Worm (Caenorhabditis elegans) whole organism, late embryonic: ENCODE data around the gene F53B3.5.

ENCODE experiments used
- C38D4.7 ChIP-seq: fragments of 200-800 bp; sonication (Bioruptor generic); optimal IDR thresholded peaks from 2 replicates; lab custom pipeline; 2018; ENCODE audit warnings: mild to moderate bottlenecking, missing genetic modification characterization, moderate library complexity, missing compliant biosample characterization
- F13H6.1 ChIP-seq: sonication (generic microtip); optimal IDR thresholded peaks from 2 replicates; lab custom pipeline; 2016; ENCODE audit warnings: missing genetic modification characterization, missing compliant biosample characterization
- T23F11.4 ChIP-seq: fragments of 200-800 bp; sonication (Bioruptor generic); optimal IDR thresholded peaks from 2 replicates; lab custom pipeline; 2018; ENCODE audit warnings: mild to moderate bottlenecking, missing genetic modification characterization, missing compliant biosample characterization
- ama-1 ChIP-seq: fragments of 150-350 bp; optimal IDR thresholded peaks from 2 replicates; lab custom pipeline; 2014
- ceh-18 ChIP-seq: sonication (generic microtip); optimal IDR thresholded peaks from 2 replicates; lab custom pipeline; 2016; ENCODE audit warnings: missing genetic modification characterization, missing compliant biosample characterization
- ceh-19 ChIP-seq: fragments of 200-800 bp; sonication (Bioruptor generic); optimal IDR thresholded peaks from 2 replicates; lab custom pipeline; 2018; ENCODE audit warnings: mild to moderate bottlenecking, missing genetic modification characterization, missing compliant biosample characterization
- ceh-2 ChIP-seq: sonication (generic microtip); optimal IDR thresholded peaks from 2 replicates; lab custom pipeline; 2016; ENCODE audit warnings: missing genotype, missing genetic modification characterization, missing compliant biosample characterization
- ceh-30 ChIP-seq: fragments of 150-350 bp; optimal IDR thresholded peaks from 2 replicates; lab custom pipeline; 2014; ENCODE audit warnings: missing biosample characterization, missing genetic modification characterization
- ceh-45 ChIP-seq: fragments of 200-800 bp; sonication (Bioruptor generic); IDR thresholded peaks from 2 replicates; pipeline ENCODE4 v1.3.6; 2022; ENCODE audit warnings: missing genetic modification reagents, missing genetic modification characterization, missing compliant biosample characterization
- ceh-48 ChIP-seq: sonication (generic microtip); optimal IDR thresholded peaks from 2 replicates; lab custom pipeline; 2016; ENCODE audit warnings: missing genetic modification characterization, inconsistent platforms, missing compliant biosample characterization
- ceh-6 ChIP-seq: fragments of 200-800 bp; sonication (Bioruptor generic); optimal IDR thresholded peaks from 2 replicates; lab custom pipeline; 2018; ENCODE audit warnings: mild to moderate bottlenecking, missing genetic modification characterization, missing compliant biosample characterization
- ceh-9 ChIP-seq: sonication (generic microtip); optimal IDR thresholded peaks from 2 replicates; lab custom pipeline; 2016; ENCODE audit warnings: mild to moderate bottlenecking, missing genetic modification characterization, inconsistent platforms, missing compliant biosample characterization
- eyg-1 ChIP-seq: sonication (generic microtip); optimal IDR thresholded peaks from 2 replicates; lab custom pipeline; 2016; ENCODE audit warnings: missing genotype, missing genetic modification characterization, missing compliant biosample characterization
- fax-1 ChIP-seq: sonication (generic microtip); optimal IDR thresholded peaks from 2 replicates; lab custom pipeline; 2016; ENCODE audit warnings: missing genotype, missing genetic modification characterization, missing compliant biosample characterization
- fkh-6 ChIP-seq: sonication (generic microtip); optimal IDR thresholded peaks from 2 replicates; lab custom pipeline; 2016; ENCODE audit warnings: missing genetic modification characterization, missing compliant biosample characterization
- hlh-15 ChIP-seq: sonication (generic microtip); optimal IDR thresholded peaks from 2 replicates; lab custom pipeline; 2016; ENCODE audit warnings: missing genetic modification characterization, missing compliant biosample characterization
- hlh-30 ChIP-seq: sonication (generic microtip); optimal IDR thresholded peaks from 2 replicates; lab custom pipeline; 2017; ENCODE audit warnings: antibody characterized with exemption, missing genetic modification characterization, missing compliant biosample characterization; ENCODE audit not compliant: insufficient read depth
- hlh-6 ChIP-seq: sonication (generic microtip); optimal IDR thresholded peaks from 2 replicates; lab custom pipeline; 2016; ENCODE audit warnings: missing genotype, missing genetic modification characterization, missing compliant biosample characterization
- lim-6 ChIP-seq: sonication (generic microtip); optimal IDR thresholded peaks from 2 replicates; lab custom pipeline; 2016; ENCODE audit warnings: missing genetic modification characterization, missing compliant biosample characterization
- madf-2 ChIP-seq: sonication (generic microtip); optimal IDR thresholded peaks from 2 replicates; lab custom pipeline; 2017; ENCODE audit warnings: missing genetic modification characterization, missing compliant biosample characterization
- mec-3 ChIP-seq: sonication (generic microtip); optimal IDR thresholded peaks from 2 replicates; lab custom pipeline; 2016; ENCODE audit warnings: borderline replicate concordance, missing genetic modification characterization, missing compliant biosample characterization
- nhr-232 ChIP-seq: sonication (generic microtip); optimal IDR thresholded peaks from 2 replicates; lab custom pipeline; 2016; ENCODE audit warnings: missing genetic modification characterization, missing compliant biosample characterization
- pag-3 ChIP-seq: sonication (generic microtip); optimal IDR thresholded peaks from 2 replicates; lab custom pipeline; 2016; ENCODE audit warnings: missing compliant biosample characterization, missing genetic modification characterization, borderline replicate concordance
- pat-9 ChIP-seq: fragments of 200-800 bp; sonication (Bioruptor generic); optimal IDR thresholded peaks from 2 replicates; lab custom pipeline; 2018; ENCODE audit warnings: mild to moderate bottlenecking, missing genetic modification characterization, moderate library complexity, missing compliant biosample characterization
- pax-1 ChIP-seq: fragments of 150-350 bp; optimal IDR thresholded peaks from 2 replicates; lab custom pipeline; 2014; ENCODE audit warnings: missing biosample characterization, missing genetic modification characterization
- pha-2 ChIP-seq: sonication (generic microtip); optimal IDR thresholded peaks from 2 replicates; lab custom pipeline; 2017; ENCODE audit warnings: mild to moderate bottlenecking, missing genetic modification characterization, missing compliant biosample characterization
- pqm-1 ChIP-seq: sonication (generic microtip); optimal IDR thresholded peaks from 2 replicates; lab custom pipeline; 2016; ENCODE audit warnings: missing genetic modification characterization, missing compliant biosample characterization
- ref-2 ChIP-seq: sonication (generic microtip); optimal IDR thresholded peaks from 2 replicates; lab custom pipeline; 2016; ENCODE audit warnings: missing genetic modification characterization, missing compliant biosample characterization
- rnt-1 ChIP-seq: sonication (generic microtip); optimal IDR thresholded peaks from 2 replicates; lab custom pipeline; 2016; ENCODE audit warnings: missing genetic modification characterization, missing compliant biosample characterization
- sox-4 ChIP-seq: sonication (generic microtip); optimal IDR thresholded peaks from 2 replicates; lab custom pipeline; 2017; ENCODE audit warnings: mild to moderate bottlenecking, missing genetic modification characterization, inconsistent platforms, missing compliant biosample characterization
- unc-55 ChIP-seq: sonication (generic microtip); optimal IDR thresholded peaks from 2 replicates; lab custom pipeline; 2017; ENCODE audit warnings: missing biosample characterization, missing genetic modification reagents, missing genetic modification characterization
- zip-5 ChIP-seq: sonication (generic microtip); optimal IDR thresholded peaks from 2 replicates; lab custom pipeline; 2016; ENCODE audit warnings: missing genetic modification characterization, missing compliant biosample characterization

F53B3.5 gene

ce11 chrX:2907296-2907873 lies 28.0 kb upstream of the F53B3.5 start:
- TF ChIP-seq ceh-19 (GFP tag; lab: Kevin White, UChicago) (no peak), eyg-1 (tag; lab: Kevin White, UChicago) (no peak), pag-3 (tag; lab: Kevin White, UChicago) (no peak), lim-6 (tag; lab: Kevin White, UChicago) (no peak), T23F11.4 (GFP tag; lab: Kevin White, UChicago) (peak; percentile 5), zip-5 (tag; lab: Kevin White, UChicago) (no peak), ceh-6 (GFP tag; lab: Kevin White, UChicago) (peak; percentile 23), ceh-9 (no peak)
- TF ChIP-seq, all 69 proteins: peak for 2

- TF ChIP-seq unc-55 (GFP tag; lab: Kevin White, UChicago) (no peak), ama-1 (lab: Kevin White, UChicago) (no peak), ceh-30 (tag; lab: Kevin White, UChicago) (no peak), pat-9 (no peak), lim-6 (tag; lab: Kevin White, UChicago) (no peak), rnt-1 (no peak), hlh-6 (no peak), ceh-48 (tag; lab: Kevin White, UChicago) (no peak), zip-5 (tag; lab: Kevin White, UChicago) (no peak), hlh-30 (tag; lab: Kevin White, UChicago) (no peak), ceh-18 (tag; lab: Kevin White, UChicago) (no peak), pax-1 (tag; lab: Kevin White, UChicago) (no peak), T23F11.4 (GFP tag; lab: Kevin White, UChicago) (no peak), ref-2 (tag; lab: Kevin White, UChicago) (no peak)
Observed at ce11 chrX:2906062-2906732, 26.8 kb upstream of the F53B3.5 start.

ce11 chrX:2903715-2904419 lies 24.5 kb upstream of the F53B3.5 start:
- TF ChIP-seq ceh-9: no peak
- no peak for TF ChIP-seq lim-6 (tag; lab: Kevin White, UChicago)
- no peak for TF ChIP-seq hlh-15 (tag; lab: Kevin White, UChicago)
- TF ChIP-seq ceh-45 (GFP tag; lab: Robert Waterston, UW): no peak
- TF ChIP-seq pqm-1 (tag; lab: Kevin White, UChicago): no peak
- TF ChIP-seq zip-5 (tag; lab: Kevin White, UChicago): no peak
- TF ChIP-seq ceh-2: no peak
- no peak for TF ChIP-seq sox-4

ce11 chrX:2902854-2903253 lies 23.5 kb upstream of the F53B3.5 start:
- TF ChIP-seq nhr-232 (tag; lab: Kevin White, UChicago) (no peak), ceh-2 (no peak), eyg-1 (tag; lab: Kevin White, UChicago) (no peak), fax-1 (tag; lab: Kevin White, UChicago) (no peak), F13H6.1 (tag; lab: Kevin White, UChicago) (no peak), pax-1 (tag; lab: Kevin White, UChicago) (no peak), ceh-9 (no peak), pat-9 (no peak), ceh-45 (GFP tag; lab: Robert Waterston, UW) (no peak), C38D4.7 (GFP tag; lab: Kevin White, UChicago) (no peak), fkh-6 (tag; lab: Kevin White, UChicago) (no peak), hlh-15 (tag; lab: Kevin White, UChicago) (no peak), pha-2 (tag; lab: Kevin White, UChicago) (no peak), mec-3 (tag; lab: Kevin White, UChicago) (no peak), madf-2 (tag; lab: Kevin White, UChicago) (no peak)
- TF ChIP-seq, all 69 proteins: peak for 0
